Worm (Caenorhabditis elegans) whole organism, late embryonic: ENCODE measurements around the gene F53C3.3.

ENCODE experiments used
- C38D4.7 ChIP-seq: fragments of 200-800 bp; sonication (Bioruptor generic); optimal IDR thresholded peaks from 2 replicates; lab custom pipeline; 2018; ENCODE audit warnings: mild to moderate bottlenecking, missing genetic modification characterization, moderate library complexity, missing compliant biosample characterization
- K09A11.1 ChIP-seq: sonication (generic microtip); optimal IDR thresholded peaks from 2 replicates; lab custom pipeline; 2017; ENCODE audit warnings: antibody characterized with exemption, mild to moderate bottlenecking, missing genetic modification characterization, missing compliant biosample characterization; ENCODE audit not compliant: insufficient read depth
- ama-1 ChIP-seq: fragments of 150-350 bp; optimal IDR thresholded peaks from 2 replicates; lab custom pipeline; 2014
- ceh-14 ChIP-seq: sonication (generic microtip); optimal IDR thresholded peaks from 2 replicates; lab custom pipeline; 2016; ENCODE audit warnings: missing genotype, missing genetic modification characterization, missing compliant biosample characterization
- ceh-19 ChIP-seq: fragments of 200-800 bp; sonication (Bioruptor generic); optimal IDR thresholded peaks from 2 replicates; lab custom pipeline; 2018; ENCODE audit warnings: mild to moderate bottlenecking, missing genetic modification characterization, missing compliant biosample characterization
- ceh-2 ChIP-seq: sonication (generic microtip); optimal IDR thresholded peaks from 2 replicates; lab custom pipeline; 2016; ENCODE audit warnings: missing genotype, missing genetic modification characterization, missing compliant biosample characterization
- ceh-22 ChIP-seq: sonication (generic microtip); optimal IDR thresholded peaks from 2 replicates; lab custom pipeline; 2017; ENCODE audit warnings: missing biosample characterization, missing genetic modification characterization
- ceh-24 ChIP-seq: sonication (generic microtip); optimal IDR thresholded peaks from 2 replicates; lab custom pipeline; 2016; ENCODE audit warnings: mild to moderate bottlenecking, missing genetic modification characterization, missing compliant biosample characterization
- ceh-30 ChIP-seq: fragments of 150-350 bp; optimal IDR thresholded peaks from 2 replicates; lab custom pipeline; 2014; ENCODE audit warnings: missing biosample characterization, missing genetic modification characterization
- ceh-45 ChIP-seq: fragments of 200-800 bp; sonication (Bioruptor generic); IDR thresholded peaks from 2 replicates; pipeline ENCODE4 v1.3.6; 2022; ENCODE audit warnings: missing genetic modification reagents, missing genetic modification characterization, missing compliant biosample characterization
- ceh-9 ChIP-seq: sonication (generic microtip); optimal IDR thresholded peaks from 2 replicates; lab custom pipeline; 2016; ENCODE audit warnings: mild to moderate bottlenecking, missing genetic modification characterization, inconsistent platforms, missing compliant biosample characterization
- che-1 ChIP-seq: sonication (generic microtip); optimal IDR thresholded peaks from 2 replicates; lab custom pipeline; 2016; ENCODE audit warnings: mild to moderate bottlenecking, missing genetic modification characterization, missing compliant biosample characterization
- elt-2 ChIP-seq: sonication (generic microtip); optimal IDR thresholded peaks from 2 replicates; lab custom pipeline; 2016; ENCODE audit warnings: missing genetic modification reagents, missing genetic modification characterization, missing compliant biosample characterization
- ets-4 ChIP-seq: sonication (generic microtip); optimal IDR thresholded peaks from 2 replicates; lab custom pipeline; 2016; ENCODE audit warnings: missing genetic modification characterization, missing compliant biosample characterization
- eyg-1 ChIP-seq: sonication (generic microtip); optimal IDR thresholded peaks from 2 replicates; lab custom pipeline; 2016; ENCODE audit warnings: missing genotype, missing genetic modification characterization, missing compliant biosample characterization
- fkh-10 ChIP-seq: fragments of 150-350 bp; optimal IDR thresholded peaks from 2 replicates; lab custom pipeline; 2014; ENCODE audit warnings: missing biosample characterization, missing genetic modification reagents, missing genetic modification characterization
- fkh-6 ChIP-seq: sonication (generic microtip); optimal IDR thresholded peaks from 2 replicates; lab custom pipeline; 2016; ENCODE audit warnings: missing genetic modification characterization, missing compliant biosample characterization
- gmeb-2 ChIP-seq: sonication (generic microtip); optimal IDR thresholded peaks from 2 replicates; lab custom pipeline; 2016; ENCODE audit warnings: missing genetic modification characterization, inconsistent platforms, missing compliant biosample characterization
- hlh-15 ChIP-seq: sonication (generic microtip); optimal IDR thresholded peaks from 2 replicates; lab custom pipeline; 2016; ENCODE audit warnings: missing genetic modification characterization, missing compliant biosample characterization
- hlh-30 ChIP-seq: sonication (generic microtip); optimal IDR thresholded peaks from 2 replicates; lab custom pipeline; 2017; ENCODE audit warnings: antibody characterized with exemption, missing genetic modification characterization, missing compliant biosample characterization; ENCODE audit not compliant: insufficient read depth
- hlh-8 ChIP-seq: sonication (generic microtip); optimal IDR thresholded peaks from 2 replicates; lab custom pipeline; 2016; ENCODE audit warnings: missing genotype, missing genetic modification characterization, missing compliant biosample characterization
- lim-6 ChIP-seq: sonication (generic microtip); optimal IDR thresholded peaks from 2 replicates; lab custom pipeline; 2016; ENCODE audit warnings: missing genetic modification characterization, missing compliant biosample characterization
- lin-11 ChIP-seq: fragments of 200-800 bp; sonication (Bioruptor generic); optimal IDR thresholded peaks from 2 replicates; lab custom pipeline; 2018; ENCODE audit warnings: mild to moderate bottlenecking, missing genetic modification characterization, missing compliant biosample characterization
- madf-2 ChIP-seq: sonication (generic microtip); optimal IDR thresholded peaks from 2 replicates; lab custom pipeline; 2017; ENCODE audit warnings: missing genetic modification characterization, missing compliant biosample characterization
- mec-3 ChIP-seq: sonication (generic microtip); optimal IDR thresholded peaks from 2 replicates; lab custom pipeline; 2016; ENCODE audit warnings: borderline replicate concordance, missing genetic modification characterization, missing compliant biosample characterization
- nfya-1 ChIP-seq: sonication (generic microtip); optimal IDR thresholded peaks from 2 replicates; lab custom pipeline; 2017; ENCODE audit warnings: missing genetic modification characterization, mild to moderate bottlenecking, missing compliant biosample characterization, antibody characterized with exemption, moderate library complexity
- nhr-11 ChIP-seq: fragments of 150-350 bp; optimal IDR thresholded peaks from 2 replicates; lab custom pipeline; 2014; ENCODE audit warnings: missing biosample characterization, missing genetic modification characterization
- odd-2 ChIP-seq: sonication (generic microtip); optimal IDR thresholded peaks from 2 replicates; lab custom pipeline; 2017; ENCODE audit warnings: antibody characterized with exemption, mild to moderate bottlenecking, missing genetic modification characterization, missing compliant biosample characterization
- pag-3 ChIP-seq: sonication (generic microtip); optimal IDR thresholded peaks from 2 replicates; lab custom pipeline; 2016; ENCODE audit warnings: missing compliant biosample characterization, missing genetic modification characterization, borderline replicate concordance
- pat-9 ChIP-seq: fragments of 200-800 bp; sonication (Bioruptor generic); optimal IDR thresholded peaks from 2 replicates; lab custom pipeline; 2018; ENCODE audit warnings: mild to moderate bottlenecking, missing genetic modification characterization, moderate library complexity, missing compliant biosample characterization
- pax-1 ChIP-seq: fragments of 150-350 bp; optimal IDR thresholded peaks from 2 replicates; lab custom pipeline; 2014; ENCODE audit warnings: missing biosample characterization, missing genetic modification characterization
- pha-4 ChIP-seq: fragments of 150-350 bp; optimal IDR thresholded peaks from 2 replicates; lab custom pipeline; 2018; ENCODE audit warnings: missing biosample characterization, missing genetic modification reagents, missing genetic modification characterization
- pqm-1 ChIP-seq: sonication (generic microtip); optimal IDR thresholded peaks from 2 replicates; lab custom pipeline; 2016; ENCODE audit warnings: missing genetic modification characterization, missing compliant biosample characterization
- ref-2 ChIP-seq: sonication (generic microtip); optimal IDR thresholded peaks from 2 replicates; lab custom pipeline; 2016; ENCODE audit warnings: missing genetic modification characterization, missing compliant biosample characterization
- rnt-1 ChIP-seq: sonication (generic microtip); optimal IDR thresholded peaks from 2 replicates; lab custom pipeline; 2016; ENCODE audit warnings: missing genetic modification characterization, missing compliant biosample characterization
- sox-4 ChIP-seq: sonication (generic microtip); optimal IDR thresholded peaks from 2 replicates; lab custom pipeline; 2017; ENCODE audit warnings: mild to moderate bottlenecking, missing genetic modification characterization, inconsistent platforms, missing compliant biosample characterization
- unc-3 ChIP-seq, 2 experiments: fragments of 200-800 bp in 1 of 2; sonication (Bioruptor generic) in 1 of 2; sonication (generic microtip) in 1 of 2; conservative IDR thresholded peaks in 1 of 2; optimal IDR thresholded peaks in 1 of 2; 2 replicates each; pipeline versions ENCODE4 v1.3.6 to Lab custom; 2016 to 2022; ENCODE audit warnings: missing compliant biosample characterization in 2 of 2, missing genetic modification characterization in 2 of 2, missing genetic modification reagents in 1 of 2
- unc-42 ChIP-seq: sonication (generic microtip); optimal IDR thresholded peaks from 2 replicates; lab custom pipeline; 2016; ENCODE audit warnings: missing genotype, missing genetic modification characterization, missing compliant biosample characterization
- ztf-16 ChIP-seq: sonication (generic microtip); optimal IDR thresholded peaks from 2 replicates; lab custom pipeline; 2017; ENCODE audit warnings: missing genetic modification characterization, missing compliant biosample characterization

The F53C3.3 gene

ce11 chrII:3869601-3870000 is 33.1 kb upstream of the F53C3.3 start, which contains the start of gene oac-10:
TSS of gene oac-10 (plus strand) at chrII:3869901.
- TF ChIP-seq pha-4 (tag; lab: Kevin White, UChicago) (no peak), ceh-30 (tag; lab: Kevin White, UChicago) (no peak), K09A11.1 (tag; lab: Kevin White, UChicago) (no peak), hlh-15 (tag; lab: Kevin White, UChicago) (no peak), lim-6 (tag; lab: Kevin White, UChicago) (no peak), sox-4 (tag; lab: Kevin White, UChicago) (no peak), fkh-10 (GFP tag; lab: Kevin White, UChicago) (no peak), madf-2 (no peak), pax-1 (tag; lab: Kevin White, UChicago) (no peak), mec-3 (tag; lab: Kevin White, UChicago) (no peak), pqm-1 (tag; lab: Kevin White, UChicago) (no peak), hlh-8 (tag; lab: Kevin White, UChicago) (no peak), nfya-1 (tag; lab: Kevin White, UChicago) (no peak), lin-11 (tag; lab: Kevin White, UChicago) (no peak), rnt-1 (tag; lab: Kevin White, UChicago) (no peak), ceh-14 (tag; lab: Kevin White, UChicago) (no peak), ref-2 (tag; lab: Kevin White, UChicago) (no peak), ceh-45 (GFP tag; lab: Robert Waterston, UW) (no peak)

- TF ChIP-seq K09A11.1 (tag; lab: Kevin White, UChicago): no peak
- no peak for TF ChIP-seq ceh-14 (tag; lab: Kevin White, UChicago)
- no peak for TF ChIP-seq unc-3 (GFP tag; conservative IDR thresholded peaks at IDR 0.05; lab: Robert Waterston, UW)
- no peak for TF ChIP-seq unc-3 (tag; optimal IDR thresholded peaks at IDR 0.05; lab: Kevin White, UChicago)
- no peak for TF ChIP-seq gmeb-2
- no peak for TF ChIP-seq odd-2 (tag; lab: Kevin White, UChicago)
- no peak for TF ChIP-seq ztf-16
- no peak for TF ChIP-seq nfya-1 (tag; lab: Kevin White, UChicago)
- TF ChIP-seq ceh-9 (tag; lab: Kevin White, UChicago): no peak
- no peak for TF ChIP-seq nhr-11 (tag; lab: Kevin White, UChicago)
- no peak for TF ChIP-seq ceh-45 (GFP tag; lab: Robert Waterston, UW)
- no peak for TF ChIP-seq ama-1 (lab: Kevin White, UChicago)
- no peak for TF ChIP-seq lin-11 (tag; lab: Kevin White, UChicago)
- TF ChIP-seq elt-2 (tag; lab: Kevin White, UChicago): no peak
- TF ChIP-seq pat-9: no peak
- TF ChIP-seq hlh-30 (tag; lab: Kevin White, UChicago): no peak
- TF ChIP-seq sox-4 (tag; lab: Kevin White, UChicago): no peak
- TF ChIP-seq che-1: no peak
- TF ChIP-seq ceh-2 (tag; lab: Kevin White, UChicago): no peak
- no peak for TF ChIP-seq fkh-6 (tag; lab: Kevin White, UChicago)
Observed at ce11 chrII:3877127-3877526, 25.5 kb upstream of the F53C3.3 start, which contains the start of gene nep-3. TSS of gene nep-3 (minus strand) at chrII:3877227.

ce11 chrII:3877874-3878273 is 24.8 kb upstream of the F53C3.3 start, which contains the start of gene sdz-7:
TSS of gene sdz-7 (minus strand) at chrII:3877974.
- TF ChIP-seq pag-3 (tag; lab: Kevin White, UChicago) (no peak), nhr-11 (tag; lab: Kevin White, UChicago) (no peak), unc-42 (tag; lab: Kevin White, UChicago) (no peak), pax-1 (tag; lab: Kevin White, UChicago) (no peak), gmeb-2 (no peak), rnt-1 (tag; lab: Kevin White, UChicago) (no peak), nfya-1 (tag; lab: Kevin White, UChicago) (peak; percentile 43)

ce11 chrII:3878330-3878729 is 24.3 kb upstream of the F53C3.3 start, which contains the start of gene srh-250:
TSS of gene srh-250 (plus strand) at chrII:3878630.
- TF ChIP-seq K09A11.1 (tag; lab: Kevin White, UChicago) (no peak), unc-42 (tag; lab: Kevin White, UChicago) (no peak), C38D4.7 (GFP tag; lab: Kevin White, UChicago) (no peak), ceh-24 (tag; lab: Kevin White, UChicago) (no peak), ref-2 (tag; lab: Kevin White, UChicago) (no peak), ceh-45 (GFP tag; lab: Robert Waterston, UW) (no peak), eyg-1 (no peak), ets-4 (tag; lab: Kevin White, UChicago) (no peak), fkh-6 (tag; lab: Kevin White, UChicago) (no peak), pha-4 (tag; lab: Kevin White, UChicago) (no peak), mec-3 (tag; lab: Kevin White, UChicago) (no peak), ceh-19 (GFP tag; lab: Kevin White, UChicago) (no peak), ceh-22 (tag; lab: Kevin White, UChicago) (no peak)
- TF ChIP-seq, all 69 proteins: peak for 0
